Worm (Caenorhabditis elegans): ENCODE results near the gene nep-3.

DNA sequence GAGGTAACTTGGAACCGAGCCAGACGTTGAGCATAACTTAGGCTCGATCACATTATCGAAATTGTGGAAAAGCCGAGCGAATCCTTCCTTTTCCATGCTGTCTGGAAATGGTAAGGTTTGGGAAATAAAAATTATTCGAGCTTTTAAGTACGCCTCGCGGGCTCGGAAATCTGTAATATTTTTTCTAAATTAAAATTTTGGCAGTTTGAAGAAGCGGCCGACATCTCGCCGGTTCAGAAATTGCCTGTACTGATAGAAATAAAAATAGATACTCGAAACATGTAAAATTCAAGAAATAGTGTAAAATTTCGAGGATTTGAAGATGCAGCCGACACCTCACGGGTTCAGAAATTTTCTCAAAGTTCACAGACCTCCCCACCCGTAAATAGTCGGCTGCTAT, 33.7 kb upstream of the nep-3 start, which contains the start of gene bcmo-2:
- TF ChIP-seq nhr-129 (tag; optimal IDR thresholded peaks at IDR 0.05), result no peak
- no peak for TF ChIP-seq nhr-23 (tag; optimal IDR thresholded peaks at IDR 0.05)
- no peak for TF ChIP-seq ama-1 (optimal IDR thresholded peaks at IDR 0.05)
- TF ChIP-seq nhr-10 (tag; optimal IDR thresholded peaks at IDR 0.05), result no peak
- TF ChIP-seq unc-62 (GFP tag; optimal IDR thresholded peaks at IDR 0.05), result no peak
- no peak for TF ChIP-seq fos-1 (tag; optimal IDR thresholded peaks at IDR 0.05)
- no peak for TF ChIP-seq peb-1 (tag; optimal IDR thresholded peaks at IDR 0.05)
- no peak for TF ChIP-seq lin-13 (GFP tag; optimal IDR thresholded peaks at IDR 0.05)
- no peak for TF ChIP-seq unc-39 (tag; optimal IDR thresholded peaks at IDR 0.05)
- TF ChIP-seq zag-1 (tag; optimal IDR thresholded peaks at IDR 0.05), result no peak
- TF ChIP-seq nhr-77 (tag; optimal IDR thresholded peaks at IDR 0.05), result no peak
- TF ChIP-seq ztf-11 (tag; optimal IDR thresholded peaks at IDR 0.05), result no peak
- no peak for TF ChIP-seq nhr-6 (tag; optimal IDR thresholded peaks at IDR 0.05)
- TF ChIP-seq gmeb-1 (tag; optimal IDR thresholded peaks at IDR 0.05), result no peak

All from whole organism, L2 larva.